Worm (Caenorhabditis elegans) whole organism, L1 larva: Measurements from ENCODE around the gene lbp-4.

Experiments used
- C16A3.4 ChIP-seq: fragments of 150-350 bp; optimal IDR thresholded peaks from 2 replicates; lab custom pipeline; 2014; ENCODE audit warnings: missing biosample characterization, missing genetic modification characterization
- C34B4.2 ChIP-seq: sonication (generic microtip); optimal IDR thresholded peaks from 2 replicates; lab custom pipeline; 2017; ENCODE audit warnings: mild to moderate bottlenecking, missing genetic modification characterization, missing compliant biosample characterization
- aha-1 ChIP-seq: fragments of 150-350 bp; optimal IDR thresholded peaks from 2 replicates; lab custom pipeline; 2014; ENCODE audit warnings: missing biosample characterization, missing genetic modification characterization
- alr-1 ChIP-seq: fragments of 200-800 bp; sonication (Bioruptor generic); optimal IDR thresholded peaks from 2 replicates; lab custom pipeline; 2018; ENCODE audit warnings: borderline replicate concordance, mild to moderate bottlenecking, missing genetic modification characterization, missing compliant biosample characterization
- aly-2 ChIP-seq: fragments of 150-350 bp; optimal IDR thresholded peaks from 2 replicates; lab custom pipeline; 2014; ENCODE audit warnings: missing biosample characterization, missing genetic modification characterization
- blmp-1 ChIP-seq: fragments of 150-350 bp; optimal IDR thresholded peaks from 2 replicates; lab custom pipeline; 2014; ENCODE audit warnings: missing biosample characterization, missing genetic modification characterization
- ceh-63 ChIP-seq: fragments of 200-800 bp; sonication (Bioruptor generic); optimal IDR thresholded peaks from 2 replicates; lab custom pipeline; 2018; ENCODE audit warnings: mild to moderate bottlenecking, missing genetic modification characterization, missing compliant biosample characterization
- ceh-82 ChIP-seq, 3 experiments: fragments of 150-350 bp in 1 of 3; sonication (generic microtip) in 2 of 3; optimal IDR thresholded peaks; 2 replicates each; lab custom pipeline; 2014 to 2017; ENCODE audit warnings: missing biosample characterization in 3 of 3, missing genetic modification characterization in 3 of 3
- dpl-1 ChIP-seq, 3 experiments: fragments of 150-350 bp in 2 of 3; sonication (generic microtip) in 1 of 3; optimal IDR thresholded peaks; 2 replicates each; lab custom pipeline; 2014 to 2017; ENCODE audit warnings: missing biosample characterization in 3 of 3, missing genetic modification characterization in 3 of 3, missing genetic modification reagents in 3 of 3
- dsc-1 ChIP-seq: sonication (generic microtip); optimal IDR thresholded peaks from 2 replicates; lab custom pipeline; 2016; ENCODE audit warnings: mild to moderate bottlenecking, missing genetic modification characterization, missing compliant biosample characterization
- efl-1 ChIP-seq, 4 experiments: fragments of 150-350 bp; optimal IDR thresholded peaks in 3 of 4; peaks in 1 of 4; 1 replicate in 1 of 4; 2 replicates in 3 of 4; lab custom pipeline; 2014; ENCODE audit warnings: missing biosample characterization in 2 of 4, missing genetic modification characterization in 2 of 4, missing genetic modification reagents in 2 of 4
- efl-3 ChIP-seq: fragments of 200-800 bp; sonication (Bioruptor generic); optimal IDR thresholded peaks from 2 replicates; lab custom pipeline; 2018; ENCODE audit warnings: mild to moderate bottlenecking, missing genetic modification characterization, missing compliant biosample characterization
- egl-13 ChIP-seq: sonication (generic microtip); optimal IDR thresholded peaks from 2 replicates; lab custom pipeline; 2016; ENCODE audit warnings: missing genotype, missing genetic modification reagents, missing genetic modification characterization, missing compliant biosample characterization
- egl-27 ChIP-seq, 2 experiments: fragments of 150-350 bp in 1 of 2; sonication (generic microtip); optimal IDR thresholded peaks; 3 replicates each; lab custom pipeline; 2017 to 2018; ENCODE audit warnings: missing biosample characterization in 2 of 2, missing genetic modification characterization in 2 of 2, missing genetic modification reagents in 2 of 2
- elt-3 ChIP-seq, 6 experiments: fragments of 150-350 bp in 1 of 6; sonication (generic microtip); optimal IDR thresholded peaks; 2 replicates each; lab custom pipeline; 2017 to 2018; ENCODE audit warnings: missing biosample characterization in 6 of 6, missing genetic modification characterization in 6 of 6, inconsistent platforms in 1 of 6
- fkh-10 ChIP-seq: sonication (generic microtip); optimal IDR thresholded peaks from 2 replicates; lab custom pipeline; 2017; ENCODE audit warnings: missing biosample characterization, missing genetic modification reagents, missing genetic modification characterization
- hlh-4 ChIP-seq: sonication (generic microtip); optimal IDR thresholded peaks from 2 replicates; lab custom pipeline; 2016; ENCODE audit warnings: mild to moderate bottlenecking, missing genetic modification characterization, missing compliant biosample characterization
- isw-1 ChIP-seq: fragments of 200-800 bp; sonication (Bioruptor generic); IDR thresholded peaks from 2 replicates; pipeline ENCODE4 v1.3.6; 2022; ENCODE audit warnings: missing genetic modification characterization, missing compliant biosample characterization
- jun-1 ChIP-seq: fragments of 150-350 bp; optimal IDR thresholded peaks from 2 replicates; lab custom pipeline; 2014; ENCODE audit warnings: missing biosample characterization, missing genetic modification reagents, missing genetic modification characterization
- lin-14 ChIP-seq: fragments of 200-800 bp; sonication (Bioruptor generic); optimal IDR thresholded peaks from 2 replicates; lab custom pipeline; 2018; ENCODE audit warnings: mild to moderate bottlenecking, missing genetic modification characterization, moderate library complexity, missing compliant biosample characterization
- lsy-2 ChIP-seq, 2 experiments: fragments of 150-350 bp; optimal IDR thresholded peaks; 2 replicates each; lab custom pipeline; 2014; ENCODE audit warnings: missing biosample characterization in 2 of 2, missing genetic modification characterization in 2 of 2
- mab-9 ChIP-seq: fragments of 200-800 bp; sonication (Bioruptor generic); IDR thresholded peaks from 2 replicates; pipeline ENCODE4 v1.3.6; 2022; ENCODE audit warnings: missing genetic modification reagents, missing genetic modification characterization, missing compliant biosample characterization
- mep-1 ChIP-seq: fragments of 150-350 bp; optimal IDR thresholded peaks from 2 replicates; lab custom pipeline; 2014; ENCODE audit warnings: missing biosample characterization, missing genetic modification characterization
- nhr-11 ChIP-seq: fragments of 150-350 bp; optimal IDR thresholded peaks from 2 replicates; lab custom pipeline; 2014; ENCODE audit warnings: missing biosample characterization, missing genetic modification characterization
- nhr-12 ChIP-seq: sonication (generic microtip); optimal IDR thresholded peaks from 2 replicates; lab custom pipeline; 2017; ENCODE audit warnings: missing biosample characterization, missing genetic modification characterization
- nhr-19 ChIP-seq: fragments of 200-800 bp; sonication (Bioruptor generic); conservative IDR thresholded peaks from 2 replicates; pipeline ENCODE4 v1.3.6; 2022; ENCODE audit warnings: missing genetic modification characterization, missing compliant biosample characterization
- nhr-237 ChIP-seq: fragments of 150-350 bp; optimal IDR thresholded peaks from 2 replicates; lab custom pipeline; 2014; ENCODE audit warnings: missing biosample characterization, missing genetic modification characterization
- nhr-71 ChIP-seq: sonication (generic microtip); optimal IDR thresholded peaks from 2 replicates; lab custom pipeline; 2016; ENCODE audit warnings: mild to moderate bottlenecking, missing genetic modification characterization, moderate library complexity, missing compliant biosample characterization
- nhr-76 ChIP-seq: sonication (generic microtip); optimal IDR thresholded peaks from 2 replicates; lab custom pipeline; 2017; ENCODE audit warnings: missing biosample characterization, missing genetic modification characterization
- nhr-90 ChIP-seq: sonication (generic microtip); optimal IDR thresholded peaks from 2 replicates; lab custom pipeline; 2016; ENCODE audit warnings: mild to moderate bottlenecking, missing genetic modification characterization, missing compliant biosample characterization; ENCODE audit not compliant: poor library complexity
- rnt-1 ChIP-seq: sonication (generic microtip); optimal IDR thresholded peaks from 2 replicates; lab custom pipeline; 2016; ENCODE audit warnings: mild to moderate bottlenecking, missing genetic modification characterization, moderate library complexity, missing compliant biosample characterization
- snu-23 ChIP-seq: sonication (generic microtip); optimal IDR thresholded peaks from 2 replicates; lab custom pipeline; 2016; ENCODE audit warnings: missing genetic modification characterization, missing compliant biosample characterization
- sptf-1 ChIP-seq: fragments of 150-350 bp; optimal IDR thresholded peaks from 2 replicates; lab custom pipeline; 2014; ENCODE audit warnings: missing biosample characterization, missing genetic modification characterization
- sup-37 ChIP-seq: fragments of 200-800 bp; sonication (Bioruptor generic); optimal IDR thresholded peaks from 2 replicates; lab custom pipeline; 2018; ENCODE audit warnings: mild to moderate bottlenecking, missing genetic modification characterization, missing compliant biosample characterization
- tbx-2 ChIP-seq: sonication (generic microtip); optimal IDR thresholded peaks from 2 replicates; lab custom pipeline; 2016; ENCODE audit warnings: missing genetic modification characterization, missing compliant biosample characterization
- tlp-1 ChIP-seq: fragments of 150-350 bp; optimal IDR thresholded peaks from 2 replicates; lab custom pipeline; 2014; ENCODE audit warnings: missing biosample characterization, missing genetic modification characterization
- unc-130 ChIP-seq: fragments of 150-350 bp; optimal IDR thresholded peaks from 2 replicates; lab custom pipeline; 2017; ENCODE audit warnings: missing biosample characterization, missing genetic modification characterization, inconsistent platforms
- unc-30 ChIP-seq: sonication (generic microtip); optimal IDR thresholded peaks from 2 replicates; lab custom pipeline; 2017; ENCODE audit warnings: missing biosample characterization, missing genetic modification characterization
- unc-62 ChIP-seq: fragments of 150-350 bp; optimal IDR thresholded peaks from 2 replicates; lab custom pipeline; 2014; ENCODE audit warnings: missing biosample characterization, missing genetic modification reagents, missing genetic modification characterization
- unc-98 ChIP-seq: fragments of 200-800 bp; sonication (Bioruptor generic); IDR thresholded peaks from 2 replicates; pipeline ENCODE4 v1.3.6; 2022; ENCODE audit warnings: missing genetic modification characterization, missing compliant biosample characterization
- xbp-1 ChIP-seq: sonication (generic microtip); optimal IDR thresholded peaks from 2 replicates; lab custom pipeline; 2016; ENCODE audit warnings: missing genetic modification characterization, missing compliant biosample characterization
- ztf-11 ChIP-seq, 2 experiments: sonication (generic microtip); optimal IDR thresholded peaks; 2 replicates each; lab custom pipeline; 2016 to 2017; ENCODE audit warnings: missing genetic modification characterization in 2 of 2, missing biosample characterization in 1 of 2, missing compliant biosample characterization in 1 of 2

The lbp-4 gene

ce11 chrV:7824138-7824537, 3.8 kb downstream of the lbp-4 start:
- peak; percentile 70 for TF ChIP-seq dsc-1
- no peak for TF ChIP-seq efl-1 (optimal IDR thresholded peaks at IDR 0.05; lab: Kevin White, UChicago)
- TF ChIP-seq efl-1 (GFP tag; optimal IDR thresholded peaks at IDR 0.05 in 1 of 2; lab: Kevin White, UChicago): peak in 1 of 2 experiments; percentile 72
- TF ChIP-seq rnt-1: no peak

- no peak for TF ChIP-seq unc-62
- TF ChIP-seq snu-23 (GFP tag; lab: Kevin White, UChicago): no peak
- no peak for TF ChIP-seq isw-1 (GFP tag; lab: Robert Waterston, UW)
- TF ChIP-seq aly-2 (tag; lab: Kevin White, UChicago): no peak
- TF ChIP-seq efl-1 (optimal IDR thresholded peaks at IDR 0.05; lab: Kevin White, UChicago): no peak
- TF ChIP-seq efl-1 (GFP tag; optimal IDR thresholded peaks at IDR 0.05 in 1 of 2; lab: Kevin White, UChicago): no peak
- no peak for TF ChIP-seq nhr-12 (tag; lab: Kevin White, UChicago)
- TF ChIP-seq tbx-2 (tag; lab: Kevin White, UChicago): no peak
- no peak for TF ChIP-seq aha-1 (tag; lab: Kevin White, UChicago)
- no peak for TF ChIP-seq lin-14 (GFP tag; lab: Kevin White, UChicago)
- no peak for TF ChIP-seq elt-3 (tag; optimal IDR thresholded peaks at IDR 0.05; lab: Kevin White, UChicago)
- TF ChIP-seq egl-13 (tag; lab: Kevin White, UChicago): no peak
- no peak for TF ChIP-seq hlh-4
Observed at ce11 chrV:7825836-7826235, 5.5 kb downstream of the lbp-4 start.

- no peak for TF ChIP-seq tlp-1 (tag; lab: Kevin White, UChicago)
- no peak for TF ChIP-seq unc-30 (tag; lab: Kevin White, UChicago)
- TF ChIP-seq nhr-237 (tag; lab: Kevin White, UChicago): no peak
- TF ChIP-seq nhr-19 (GFP tag; lab: Robert Waterston, UW): no peak
- TF ChIP-seq xbp-1 (tag; lab: Kevin White, UChicago): no peak
- TF ChIP-seq dsc-1: peak; percentile 49
- no peak for TF ChIP-seq ztf-11 (tag; optimal IDR thresholded peaks at IDR 0.05; lab: Kevin White, UChicago)
- no peak for TF ChIP-seq C16A3.4
- TF ChIP-seq dpl-1 (GFP tag; optimal IDR thresholded peaks at IDR 0.05; lab: Kevin White, UChicago): no peak
- TF ChIP-seq ceh-82 (tag; optimal IDR thresholded peaks at IDR 0.05; lab: Kevin White, UChicago): no peak
- TF ChIP-seq rnt-1: peak; percentile 54
- TF ChIP-seq efl-3 (GFP tag; lab: Kevin White, UChicago): no peak
- TF ChIP-seq jun-1 (tag; lab: Kevin White, UChicago): no peak
- no peak for TF ChIP-seq fkh-10 (GFP tag; lab: Kevin White, UChicago)
- no peak for TF ChIP-seq alr-1 (tag; lab: Kevin White, UChicago)
- TF ChIP-seq sptf-1 (tag; lab: Kevin White, UChicago): no peak
Observed at ce11 chrV:7826362-7826761, 6.0 kb downstream of the lbp-4 start.

ce11 chrV:7826917-7827316, 6.5 kb downstream of the lbp-4 start, which contains the start of gene mig-6:
Gene mig-6 (plus strand): TSS chrV:7827217.
- TF ChIP-seq sup-37 (no peak), nhr-11 (tag; lab: Kevin White, UChicago) (no peak), C34B4.2 (tag; lab: Kevin White, UChicago) (no peak)
- TF ChIP-seq, all 84 proteins: peak for 0

ce11 chrV:7830952-7831351, 10.6 kb downstream of the lbp-4 start:
- TF ChIP-seq mep-1 (no peak), efl-1 (optimal IDR thresholded peaks at IDR 0.05; lab: Kevin White, UChicago) (no peak), efl-1 (GFP tag; optimal IDR thresholded peaks at IDR 0.05 in 1 of 2; lab: Kevin White, UChicago) (peak in 1 of 2 experiments; percentile 65)
- TF ChIP-seq, all 84 proteins: peak for 1

- TF ChIP-seq mab-9 (GFP tag; lab: Robert Waterston, UW) (no peak), nhr-11 (tag; lab: Kevin White, UChicago) (no peak), snu-23 (GFP tag; lab: Kevin White, UChicago) (peak; percentile 53), egl-13 (tag; lab: Kevin White, UChicago) (no peak), elt-3 (tag; optimal IDR thresholded peaks at IDR 0.05; lab: Kevin White, UChicago) (peak in 3 of 6 experiments; percentile 43 to 83 (median 68)), unc-98 (GFP tag; lab: Robert Waterston, UW) (no peak), unc-130 (tag; lab: Kevin White, UChicago) (no peak), tbx-2 (tag; lab: Kevin White, UChicago) (no peak), ceh-63 (GFP tag; lab: Kevin White, UChicago) (no peak), nhr-90 (tag; lab: Kevin White, UChicago) (peak; percentile 67), aha-1 (tag; lab: Kevin White, UChicago) (no peak), nhr-71 (tag; lab: Kevin White, UChicago) (peak; percentile 72), isw-1 (GFP tag; lab: Robert Waterston, UW) (no peak), nhr-76 (no peak), lsy-2 (tag; optimal IDR thresholded peaks at IDR 0.05; lab: Kevin White, UChicago) (peak in 1 of 2 experiments; percentile 22), egl-27 (tag; optimal IDR thresholded peaks at IDR 0.05; lab: Kevin White, UChicago) (no peak), blmp-1 (no peak)
Observed at ce11 chrV:7836911-7837310, 16.5 kb downstream of the lbp-4 start, which contains the start of gene txt-5. Gene txt-5 (minus strand): TSS chrV:7837134.
